Fruit fly (Drosophila melanogaster) whole organism, wandering third instar larva: ENCODE data around the gene beat-Ib.

Experiments
- CG32264 ChIP-seq: fragments of 200-800 bp; sonication (Bioruptor generic); optimal IDR thresholded peaks from 2 replicates; lab custom pipeline; 2016; ENCODE audit warnings: missing biosample characterization, missing genetic modification characterization
- Dfd ChIP-seq: fragments of >200 bp; optimal IDR thresholded peaks from 2 replicates; lab custom pipeline; 2017; ENCODE audit warnings: missing biosample characterization, missing genetic modification characterization
- GATAd ChIP-seq: sonication (Bioruptor generic); optimal IDR thresholded peaks from 2 replicates; lab custom pipeline; 2016; ENCODE audit warnings: missing biosample characterization, missing genetic modification characterization
- Myc ChIP-seq: fragments of >200 bp; optimal IDR thresholded peaks from 2 replicates; lab custom pipeline; 2017
- br ChIP-seq: fragments of 200-800 bp; sonication (Bioruptor generic); optimal IDR thresholded peaks from 2 replicates; lab custom pipeline; 2016; ENCODE audit warnings: missing biosample characterization, missing genetic modification characterization
- foxo ChIP-seq, 2 experiments: fragments of 200-800 bp; sonication (Bioruptor generic); optimal IDR thresholded peaks; 2 replicates in 1 of 2; 3 replicates in 1 of 2; lab custom pipeline; 2016 to 2017; ENCODE audit warnings: missing biosample characterization in 2 of 2, missing genetic modification characterization in 2 of 2
- pan ChIP-seq: fragments of >200 bp; optimal IDR thresholded peaks from 2 replicates; lab custom pipeline; 2017
- psq ChIP-seq: fragments of 200-800 bp; sonication (Bioruptor generic); optimal IDR thresholded peaks from 3 replicates; lab custom pipeline; 2017; ENCODE audit warnings: missing biosample characterization, mild to moderate bottlenecking, missing genetic modification characterization, moderate library complexity

- TF ChIP-seq psq (GFP tag; lab: Kevin White, UChicago) (no peak), pan (lab: Kevin White, UChicago) (no peak), Dfd (GFP tag; lab: Kevin White, UChicago) (no peak), GATAd (no peak), br (GFP tag; lab: Kevin White, UChicago) (no peak), foxo (GFP tag; optimal IDR thresholded peaks at IDR 0.05; lab: Kevin White, UChicago) (no peak), CG32264 (GFP tag; lab: Kevin White, UChicago) (no peak), Myc (lab: Kevin White, UChicago) (no peak)
Measured at dm6 chr2L:15909277-15909674, 53.0 kb downstream of the beat-Ib start.
